Worm (Caenorhabditis elegans) whole organism, midembryonic: ENCODE data around the gene skr-13.

Experiments used
- flt-1 ChIP-seq: fragments of 200-800 bp; sonication (Bioruptor generic); IDR thresholded peaks from 2 replicates; pipeline ENCODE4 v1.3.6; 2022; ENCODE audit warnings: missing genetic modification characterization, missing compliant biosample characterization
- tab-1 ChIP-seq: fragments of 200-800 bp; sonication (Bioruptor generic); IDR thresholded peaks from 2 replicates; pipeline ENCODE4 v1.3.6; 2022; ENCODE audit warnings: missing genetic modification characterization, missing compliant biosample characterization

DNA sequence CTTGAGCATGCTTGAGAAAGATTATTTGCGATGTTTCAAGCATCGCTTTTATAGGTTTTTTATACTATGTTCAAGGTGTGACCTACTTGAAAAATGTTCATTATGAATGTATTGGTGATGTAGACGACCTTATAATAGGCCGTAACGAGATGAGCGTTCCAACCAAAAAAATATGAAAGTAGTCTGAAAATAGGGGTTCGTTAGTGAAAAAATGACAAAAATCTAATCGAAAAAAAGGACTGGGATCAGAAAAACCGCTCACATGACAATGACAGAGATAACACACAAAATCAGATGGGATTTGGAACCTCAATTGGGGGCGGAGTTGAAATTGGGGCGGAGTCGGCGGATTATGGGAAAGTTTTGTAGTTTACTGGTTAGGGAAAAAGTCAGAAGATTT, 11.5 kb downstream of the skr-13 start, which contains the start of gene Y116A8C.40:
- no peak for TF ChIP-seq flt-1
- TF ChIP-seq tab-1 (GFP tag; lab: Robert Waterston, UW) = no peak
